Worm (Caenorhabditis elegans) whole organism, L2 larva: ENCODE data around the gene atg-3.

Source experiments
- R02D3.7 ChIP-seq: fragments of 150-350 bp; optimal IDR thresholded peaks from 2 replicates; lab custom pipeline; 2014; ENCODE audit warnings: missing biosample characterization, missing genetic modification characterization
- ama-1 ChIP-seq: fragments of 150-350 bp; optimal IDR thresholded peaks from 2 replicates; lab custom pipeline; 2018; ENCODE audit warnings: inconsistent platforms
- blmp-1 ChIP-seq: sonication (generic microtip); optimal IDR thresholded peaks from 2 replicates; lab custom pipeline; 2017; ENCODE audit warnings: missing genetic modification characterization, mild to moderate bottlenecking, missing compliant biosample characterization, antibody characterized with exemption, moderate library complexity; ENCODE audit not compliant: insufficient read depth
- crh-2 ChIP-seq: sonication (generic microtip); optimal IDR thresholded peaks from 2 replicates; lab custom pipeline; 2017; ENCODE audit warnings: missing biosample characterization, missing genetic modification characterization
- fos-1 ChIP-seq: fragments of 150-350 bp; optimal IDR thresholded peaks from 2 replicates; lab custom pipeline; 2014; ENCODE audit warnings: missing biosample characterization, missing genetic modification characterization
- mbf-1 ChIP-seq: sonication (generic microtip); optimal IDR thresholded peaks from 2 replicates; lab custom pipeline; 2017; ENCODE audit warnings: missing biosample characterization, missing genetic modification characterization
- nhr-11 ChIP-seq: fragments of 150-350 bp; optimal IDR thresholded peaks from 2 replicates; lab custom pipeline; 2014; ENCODE audit warnings: missing biosample characterization, missing genetic modification characterization
- nhr-237 ChIP-seq: fragments of 150-350 bp; optimal IDR thresholded peaks from 2 replicates; lab custom pipeline; 2014; ENCODE audit warnings: missing biosample characterization, missing genetic modification characterization
- nhr-77 ChIP-seq: fragments of 150-350 bp; optimal IDR thresholded peaks from 2 replicates; lab custom pipeline; 2014; ENCODE audit warnings: missing biosample characterization, missing genetic modification characterization
- skn-1 ChIP-seq: sonication (generic microtip); optimal IDR thresholded peaks from 2 replicates; lab custom pipeline; 2017; ENCODE audit warnings: missing biosample characterization, missing genetic modification characterization
- sma-9 ChIP-seq, 2 experiments: fragments of 150-350 bp in 1 of 2; sonication (generic microtip) in 1 of 2; optimal IDR thresholded peaks; 2 replicates each; lab custom pipeline; 2014 to 2016; ENCODE audit warnings: missing genetic modification characterization in 2 of 2, mild to moderate bottlenecking in 1 of 2, missing biosample characterization in 1 of 2, missing compliant biosample characterization in 1 of 2, missing genetic modification reagents in 1 of 2, moderate library complexity in 1 of 2
- snpc-4 ChIP-seq: fragments of 150-350 bp; optimal IDR thresholded peaks from 2 replicates; lab custom pipeline; 2014; ENCODE audit warnings: missing biosample characterization, missing genetic modification characterization
- unc-39 ChIP-seq: fragments of 150-350 bp; optimal IDR thresholded peaks from 2 replicates; lab custom pipeline; 2014; ENCODE audit warnings: missing biosample characterization, missing genetic modification characterization
- unc-62 ChIP-seq: fragments of 150-350 bp; optimal IDR thresholded peaks from 2 replicates; lab custom pipeline; 2014; ENCODE audit warnings: missing biosample characterization, missing genetic modification reagents, missing genetic modification characterization
- ztf-1 ChIP-seq: fragments of 200-800 bp; sonication (Bioruptor generic); conservative IDR thresholded peaks from 2 replicates; pipeline ENCODE4 v1.3.6; 2022; ENCODE audit warnings: missing genetic modification characterization, missing compliant biosample characterization
- ztf-11 ChIP-seq: sonication (generic microtip); optimal IDR thresholded peaks from 2 replicates; lab custom pipeline; 2017; ENCODE audit warnings: missing biosample characterization, missing genetic modification characterization

Gene atg-3

DNA sequence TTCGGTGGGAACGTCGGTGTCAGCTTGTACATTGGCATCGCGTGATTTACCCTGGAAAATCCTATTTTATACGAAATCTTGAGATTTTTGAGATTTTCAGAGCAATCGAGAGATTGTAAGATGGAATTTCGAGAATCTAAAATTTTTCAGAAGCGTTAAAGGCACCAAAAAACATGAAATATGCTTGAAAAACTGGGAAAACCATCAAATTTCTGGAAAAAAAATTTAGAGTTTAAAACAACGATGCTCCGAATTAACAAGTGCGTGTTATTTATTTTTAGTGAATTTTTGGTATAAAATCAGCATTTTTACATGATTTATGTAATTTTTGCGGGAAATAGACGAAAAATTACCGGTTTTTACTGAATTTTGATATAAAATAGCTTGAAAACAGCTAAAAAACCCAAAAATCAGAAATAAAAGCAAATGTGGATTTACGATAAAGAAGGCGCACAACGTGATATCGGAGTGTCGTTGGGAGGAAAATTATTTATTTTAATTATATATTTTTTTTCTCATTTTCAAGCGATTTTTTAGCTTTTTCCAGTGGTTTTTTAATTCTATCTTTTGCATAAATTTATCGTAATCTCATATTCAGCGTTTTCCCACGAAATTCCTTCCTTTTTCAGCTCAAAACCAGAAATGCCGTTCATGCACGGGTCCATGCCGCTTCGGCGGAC lies 46.1 kb downstream of the atg-3 start, which contains the start of the genes Y55F3AM.13 and mrps-25 (continued):
- TF ChIP-seq blmp-1 (tag; lab: Kevin White, UChicago) (no peak), nhr-11 (tag; lab: Kevin White, UChicago) (no peak), fos-1 (tag; lab: Kevin White, UChicago) (no peak), R02D3.7 (peak; percentile 90), sma-9 (GFP tag; optimal IDR thresholded peaks at IDR 0.05; lab: Kevin White, UChicago) (no peak), sma-9 (tag; optimal IDR thresholded peaks at IDR 0.05; lab: Kevin White, UChicago) (no peak), nhr-77 (no peak), mbf-1 (tag; lab: Kevin White, UChicago) (no peak)

DNA sequence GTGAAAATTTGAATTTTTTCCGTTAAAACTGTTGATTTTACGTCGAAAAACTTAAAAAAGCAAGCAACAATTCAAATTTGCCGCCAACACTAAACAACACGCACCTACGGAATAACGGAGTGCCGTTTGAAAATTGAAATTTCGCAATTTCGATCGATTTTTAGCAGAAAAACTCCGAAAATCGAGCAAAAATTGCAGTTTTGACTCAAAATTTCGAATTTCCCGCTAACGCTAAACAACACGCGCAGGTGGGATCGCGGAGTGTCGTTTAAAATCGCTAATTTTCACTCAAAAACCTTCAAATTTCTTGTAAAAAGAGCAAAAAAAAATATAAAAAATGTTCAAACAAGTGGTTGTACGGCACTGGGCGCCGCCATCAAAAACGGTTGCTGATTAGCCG lies 48.2 kb downstream of the atg-3 start:
- TF ChIP-seq ztf-1, result no peak
- no peak for TF ChIP-seq blmp-1 (tag; lab: Kevin White, UChicago)
- TF ChIP-seq mbf-1 (tag; lab: Kevin White, UChicago), result no peak
- TF ChIP-seq nhr-237 (tag; lab: Kevin White, UChicago), result no peak
- no peak for TF ChIP-seq unc-39 (tag; lab: Kevin White, UChicago)
- no peak for TF ChIP-seq skn-1 (tag; lab: Kevin White, UChicago)
- no peak for TF ChIP-seq ztf-11
- no peak for TF ChIP-seq ama-1 (lab: Kevin White, UChicago)
- TF ChIP-seq unc-62 (GFP tag; lab: Kevin White, UChicago), result no peak
- TF ChIP-seq snpc-4, result no peak
- no peak for TF ChIP-seq crh-2 (tag; lab: Kevin White, UChicago)
